Fruit fly (Drosophila melanogaster) whole organism, embryonic: Measurements from ENCODE around the gene gammaCOP.

ENCODE experiments used
- Atf3 ChIP-seq: fragments of 200-800 bp; sonication (Bioruptor generic); optimal IDR thresholded peaks from 3 replicates; lab custom pipeline; 2016; ENCODE audit warnings: missing biosample characterization, missing genetic modification characterization
- Blimp-1 ChIP-seq: fragments of 200-800 bp; sonication (Bioruptor generic); optimal IDR thresholded peaks from 3 replicates; lab custom pipeline; 2018; ENCODE audit warnings: missing biosample characterization, missing genetic modification characterization, mild to moderate bottlenecking, moderate library complexity, missing genetic modification reagents
- CG10147 ChIP-seq: fragments of 200-800 bp; sonication (Bioruptor generic); optimal IDR thresholded peaks from 2 replicates; lab custom pipeline; 2019; ENCODE audit warnings: missing biosample characterization, mild to moderate bottlenecking, missing genetic modification characterization, moderate library complexity
- CG10321 ChIP-seq: fragments of 200-800 bp; sonication (Bioruptor generic); IDR thresholded peaks from 2 replicates; pipeline ENCODE4 v1.3.6; 2022; ENCODE audit warnings: missing biosample characterization, missing genetic modification characterization
- CG11695 ChIP-seq: fragments of 200-800 bp; sonication (Bioruptor generic); IDR thresholded peaks from 3 replicates; pipeline ENCODE4 v1.3.6; 2022; ENCODE audit warnings: missing biosample characterization, missing genetic modification characterization
- CG12236 ChIP-seq: fragments of 200-800 bp; sonication (Bioruptor generic); optimal IDR thresholded peaks from 2 replicates; lab custom pipeline; 2016; ENCODE audit warnings: missing biosample characterization, missing genetic modification characterization
- CG15601 ChIP-seq: fragments of 200-800 bp; sonication (Bioruptor generic); optimal IDR thresholded peaks from 3 replicates; lab custom pipeline; 2019; ENCODE audit warnings: missing biosample characterization, mild to moderate bottlenecking, missing genetic modification characterization, moderate library complexity
- CG16863 ChIP-seq: fragments of 200-800 bp; sonication (Bioruptor generic); optimal IDR thresholded peaks from 3 replicates; lab custom pipeline; 2016; ENCODE audit warnings: missing biosample characterization, missing genetic modification characterization
- CG17568 ChIP-seq: fragments of 200-800 bp; sonication (Bioruptor generic); optimal IDR thresholded peaks from 2 replicates; lab custom pipeline; 2018; ENCODE audit warnings: missing biosample characterization, mild to moderate bottlenecking, missing genetic modification characterization, moderate library complexity
- CG18619 ChIP-seq: fragments of 200-800 bp; sonication (Bioruptor generic); optimal IDR thresholded peaks from 3 replicates; lab custom pipeline; 2017; ENCODE audit warnings: missing biosample characterization, mild to moderate bottlenecking, missing genetic modification characterization
- CG2116 ChIP-seq: fragments of 200-800 bp; sonication (Bioruptor generic); optimal IDR thresholded peaks from 3 replicates; lab custom pipeline; 2018; ENCODE audit warnings: missing biosample characterization, mild to moderate bottlenecking, missing genetic modification characterization
- CG2678 ChIP-seq: fragments of 200-800 bp; sonication (Bioruptor generic); optimal IDR thresholded peaks from 3 replicates; lab custom pipeline; 2019; ENCODE audit warnings: missing biosample characterization, mild to moderate bottlenecking, missing genetic modification characterization, moderate library complexity
- CG3281 ChIP-seq: fragments of 200-800 bp; sonication (Bioruptor generic); optimal IDR thresholded peaks from 3 replicates; lab custom pipeline; 2017; ENCODE audit warnings: missing biosample characterization, mild to moderate bottlenecking, missing genetic modification characterization
- CG3838 ChIP-seq: fragments of 200-800 bp; sonication (Bioruptor generic); optimal IDR thresholded peaks from 3 replicates; lab custom pipeline; 2016; ENCODE audit warnings: missing biosample characterization, missing genetic modification characterization
- CG8388 ChIP-seq: fragments of 200-800 bp; sonication (Bioruptor generic); optimal IDR thresholded peaks from 2 replicates; lab custom pipeline; 2019; ENCODE audit warnings: missing biosample characterization, mild to moderate bottlenecking, missing genetic modification characterization, moderate library complexity
- CHES-1-like ChIP-seq: fragments of 200-800 bp; sonication (Bioruptor generic); optimal IDR thresholded peaks from 2 replicates; lab custom pipeline; 2016; ENCODE audit warnings: missing biosample characterization, missing genetic modification characterization
- Camta ChIP-seq: fragments of 200-800 bp; sonication (Bioruptor generic); optimal IDR thresholded peaks from 2 replicates; lab custom pipeline; 2016; ENCODE audit warnings: missing biosample characterization, missing genetic modification characterization
- D19A ChIP-seq: fragments of 200-800 bp; optimal IDR thresholded peaks from 3 replicates; lab custom pipeline; 2019; ENCODE audit warnings: missing biosample characterization, mild to moderate bottlenecking, missing genetic modification characterization, moderate library complexity
- HHEX ChIP-seq: fragments of 200-800 bp; sonication (Bioruptor generic); optimal IDR thresholded peaks from 3 replicates; lab custom pipeline; 2017; ENCODE audit warnings: missing biosample characterization, mild to moderate bottlenecking, missing genetic modification characterization, missing genetic modification reagents
- Hr39 ChIP-seq: fragments of >200 bp; optimal IDR thresholded peaks from 2 replicates; lab custom pipeline; 2017
- Lim3 ChIP-seq: fragments of 200-800 bp; sonication (Bioruptor generic); IDR thresholded peaks from 2 replicates; pipeline ENCODE4 v1.3.6; 2022; ENCODE audit warnings: missing biosample characterization, missing genetic modification characterization
- Lpt ChIP-seq: fragments of >200 bp; optimal IDR thresholded peaks from 2 replicates; lab custom pipeline; 2018; ENCODE audit warnings: missing biosample characterization, missing genetic modification characterization
- NC2α ChIP-seq: fragments of 200-800 bp; sonication (Bioruptor generic); optimal IDR thresholded peaks from 2 replicates; lab custom pipeline; 2016; ENCODE audit warnings: missing biosample characterization, missing genetic modification characterization
- Rx ChIP-seq: fragments of 200-800 bp; sonication (Bioruptor generic); IDR thresholded peaks from 2 replicates; pipeline ENCODE4 v1.3.6; 2022; ENCODE audit warnings: missing biosample characterization, missing genetic modification characterization
- Xrp1 ChIP-seq: fragments of 200-800 bp; sonication (Bioruptor generic); IDR thresholded peaks from 2 replicates; pipeline ENCODE4 v1.3.6; 2022; ENCODE audit warnings: missing biosample characterization, missing genetic modification characterization
- YL-1 ChIP-seq: fragments of 200-800 bp; sonication (Bioruptor generic); optimal IDR thresholded peaks from 3 replicates; lab custom pipeline; 2017; ENCODE audit warnings: missing biosample characterization, mild to moderate bottlenecking, missing genetic modification characterization
- ac ChIP-seq: fragments of 200-800 bp; sonication (Bioruptor generic); optimal IDR thresholded peaks from 3 replicates; lab custom pipeline; 2017; ENCODE audit warnings: missing biosample characterization, mild to moderate bottlenecking, missing genetic modification characterization
- bowl ChIP-seq: fragments of 200-800 bp; sonication (Bioruptor generic); IDR thresholded peaks from 2 replicates; pipeline ENCODE4 v1.3.6; 2022; ENCODE audit warnings: missing biosample characterization, missing genetic modification characterization
- chm ChIP-seq: fragments of 200-800 bp; sonication (Bioruptor generic); IDR thresholded peaks from 2 replicates; pipeline ENCODE4 v1.3.6; 2022; ENCODE audit warnings: missing biosample characterization, missing genetic modification characterization
- dati ChIP-seq: fragments of 200-800 bp; sonication (Bioruptor generic); IDR thresholded peaks from 2 replicates; pipeline ENCODE4 v1.3.6; 2022; ENCODE audit warnings: missing biosample characterization, missing genetic modification characterization
- emc ChIP-seq: fragments of 200-800 bp; sonication (Bioruptor generic); optimal IDR thresholded peaks from 2 replicates; lab custom pipeline; 2016; ENCODE audit warnings: missing biosample characterization, missing genetic modification characterization
- gcm ChIP-seq: fragments of 200-800 bp; sonication (Bioruptor generic); optimal IDR thresholded peaks from 2 replicates; lab custom pipeline; 2019; ENCODE audit warnings: missing biosample characterization, mild to moderate bottlenecking, missing genetic modification characterization, moderate library complexity
- grn ChIP-seq: fragments of 200-800 bp; sonication (Bioruptor generic); optimal IDR thresholded peaks from 3 replicates; lab custom pipeline; 2017; ENCODE audit warnings: missing biosample characterization, missing genetic modification characterization
- gsb-n ChIP-seq: fragments of 200-800 bp; sonication (Bioruptor generic); optimal IDR thresholded peaks from 3 replicates; lab custom pipeline; 2018; ENCODE audit warnings: missing biosample characterization, mild to moderate bottlenecking, missing genetic modification characterization
- ind ChIP-seq: fragments of 200-800 bp; sonication (Bioruptor generic); optimal IDR thresholded peaks from 3 replicates; lab custom pipeline; 2016; ENCODE audit warnings: missing biosample characterization, missing genetic modification characterization
- inv ChIP-seq: fragments of 200-800 bp; sonication (Bioruptor generic); IDR thresholded peaks from 2 replicates; pipeline ENCODE4 v1.3.6; 2022; ENCODE audit warnings: missing biosample characterization, missing genetic modification characterization; ENCODE audit not compliant: partially characterized antibody
- jigr1 ChIP-seq: fragments of 200-800 bp; sonication (Bioruptor generic); IDR thresholded peaks from 3 replicates; pipeline ENCODE4 v1.3.6; 2022; ENCODE audit warnings: missing biosample characterization, missing genetic modification characterization
- lola ChIP-seq, 3 experiments: fragments of >200 bp in 2 of 3; fragments of 200-800 bp in 1 of 3; sonication (Bioruptor generic) in 1 of 3; optimal IDR thresholded peaks; 2 replicates each; lab custom pipeline; 2017 to 2019; ENCODE audit warnings: missing biosample characterization in 3 of 3, missing genetic modification characterization in 3 of 3, mild to moderate bottlenecking in 1 of 3, moderate library complexity in 1 of 3
- pan ChIP-seq, 4 experiments: fragments of >200 bp in 3 of 4; fragments of 200-800 bp in 1 of 4; sonication (Bioruptor generic) in 1 of 4; optimal IDR thresholded peaks in 3 of 4; IDR thresholded peaks in 1 of 4; 2 replicates each; pipeline versions ENCODE4 v1.3.6 to Lab custom; 2017 to 2022; ENCODE audit warnings: missing biosample characterization in 2 of 4, missing genetic modification characterization in 2 of 4, mixed read lengths in 1 of 4
- pita ChIP-seq: fragments of 200-800 bp; sonication (Bioruptor generic); optimal IDR thresholded peaks from 2 replicates; lab custom pipeline; 2017; ENCODE audit warnings: missing biosample characterization, mild to moderate bottlenecking, missing genetic modification characterization
- prd ChIP-seq, 3 experiments: fragments of >200 bp in 2 of 3; fragments of 200-800 bp in 1 of 3; sonication (Bioruptor generic) in 1 of 3; optimal IDR thresholded peaks in 2 of 3; IDR thresholded peaks in 1 of 3; 2 replicates in 2 of 3; 3 replicates in 1 of 3; pipeline versions ENCODE4 v1.3.6 to Lab custom; 2017 to 2022; ENCODE audit warnings: missing biosample characterization in 1 of 3, missing genetic modification characterization in 1 of 3
- pum ChIP-seq: fragments of 200-800 bp; sonication (Bioruptor generic); optimal IDR thresholded peaks from 2 replicates; lab custom pipeline; 2016; ENCODE audit warnings: missing biosample characterization, missing genetic modification characterization
- sens-2 ChIP-seq: fragments of 200-800 bp; sonication (Bioruptor generic); IDR thresholded peaks from 2 replicates; pipeline ENCODE4 v1.3.6; 2022; ENCODE audit warnings: missing biosample characterization, missing genetic modification characterization
- seq ChIP-seq: fragments of 200-800 bp; sonication (Bioruptor generic); IDR thresholded peaks from 2 replicates; pipeline ENCODE4 v1.3.6; 2022; ENCODE audit warnings: missing biosample characterization, missing genetic modification characterization
- sna ChIP-seq: fragments of 200-800 bp; sonication (Bioruptor generic); IDR thresholded peaks from 2 replicates; pipeline ENCODE4 v1.3.6; 2022; ENCODE audit warnings: missing biosample characterization, missing genetic modification characterization; ENCODE audit not compliant: partially characterized antibody
- sr ChIP-seq: fragments of 200-800 bp; sonication (Bioruptor generic); IDR thresholded peaks from 3 replicates; pipeline ENCODE4 v1.3.6; 2022; ENCODE audit warnings: missing biosample characterization, missing genetic modification characterization
- trh ChIP-seq: fragments of 200-800 bp; sonication (Bioruptor generic); optimal IDR thresholded peaks from 2 replicates; lab custom pipeline; 2016; ENCODE audit warnings: missing biosample characterization, missing genetic modification characterization
- unc-4 ChIP-seq: fragments of 200-800 bp; sonication (Bioruptor generic); IDR thresholded peaks from 2 replicates; pipeline ENCODE4 v1.3.6; 2022; ENCODE audit warnings: missing biosample characterization, missing genetic modification characterization; ENCODE audit not compliant: partially characterized antibody
- vnd ChIP-seq: fragments of 200-800 bp; sonication (Bioruptor generic); IDR thresholded peaks from 3 replicates; pipeline ENCODE4 v1.3.6; 2022; ENCODE audit warnings: missing biosample characterization, missing genetic modification characterization; ENCODE audit not compliant: partially characterized antibody
- wdn ChIP-seq: fragments of 200-800 bp; sonication (Bioruptor generic); IDR thresholded peaks from 2 replicates; pipeline ENCODE4 v1.3.6; 2022; ENCODE audit warnings: missing biosample characterization, missing genetic modification characterization

gammaCOP gene

DNA sequence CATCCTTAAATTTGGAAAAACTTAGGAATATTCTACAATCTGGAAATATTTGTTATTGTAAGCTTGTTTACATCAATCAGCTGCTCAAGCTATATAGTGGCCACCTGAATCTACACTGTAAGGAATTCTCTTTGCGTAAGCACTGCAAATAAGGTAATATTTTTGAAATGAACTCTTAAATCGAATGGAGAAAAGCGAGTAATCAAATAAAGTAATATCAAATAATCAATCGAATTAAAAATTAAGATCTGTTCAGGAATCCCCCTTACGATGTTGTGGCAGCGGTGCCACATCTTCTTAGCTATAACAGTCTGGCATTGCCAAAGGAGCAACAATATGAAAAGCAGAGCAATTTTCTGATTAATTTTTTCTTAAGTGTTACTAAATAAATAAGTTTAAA is 44.1 kb downstream of the gammaCOP start, which contains the start of the genes Mnat9 and CG1792 (continued):
- TF ChIP-seq chm (GFP tag; lab: Robert Waterston, UW) (peak; percentile 99), gcm (GFP tag; lab: Kevin White, UChicago) (peak; percentile 96), bowl (GFP tag; lab: Robert Waterston, UW) (peak; percentile 98), ac (peak; percentile 78), Camta (peak; percentile 98), grn (GFP tag; lab: Kevin White, UChicago) (peak; percentile 83), Lim3 (GFP tag; lab: Robert Waterston, UW) (peak; percentile 97), wdn (GFP tag; lab: Robert Waterston, UW) (peak; percentile 98), sna (GFP tag; lab: Robert Waterston, UW) (0 out of 2 replicates have a peak, but pooled peaks have one; percentile 48), Lpt (GFP tag; lab: Kevin White, UChicago) (no peak), HHEX (GFP tag; lab: Kevin White, UChicago) (peak; percentile 97), pan (optimal IDR thresholded peaks at IDR 0.05; lab: Kevin White, UChicago) (no peak), pan (GFP tag; optimal IDR thresholded peaks at IDR 0.05 in 1 of 2, IDR thresholded peaks at IDR 0.05 in 1 of 2) (peak in 1 of 2 experiments; percentile 100), CG3281 (GFP tag; lab: Kevin White, UChicago) (peak; percentile 97), CG12236 (GFP tag; lab: Kevin White, UChicago) (peak; percentile 98), CG2678 (peak; percentile 98), CG3838 (peak; percentile 97), lola (GFP tag; optimal IDR thresholded peaks at IDR 0.05; lab: Kevin White, UChicago) (peak in 1 of 3 experiments; percentile 95), CG18619 (peak; percentile 97), CG11695 (peak; percentile 98), ind (GFP tag; lab: Kevin White, UChicago) (peak; percentile 99), sr (GFP tag; lab: Robert Waterston, UW) (peak; percentile 98), CHES-1-like (GFP tag; lab: Kevin White, UChicago) (peak; percentile 99), Xrp1 (GFP tag; lab: Robert Waterston, UW) (peak; percentile 99), Rx (peak; percentile 99), pum (GFP tag; lab: Kevin White, UChicago) (peak; percentile 98), CG16863 (GFP tag; lab: Kevin White, UChicago) (peak; percentile 99), prd (optimal IDR thresholded peaks at IDR 0.05; lab: Kevin White, UChicago) (no peak), prd (GFP tag; IDR thresholded peaks at IDR 0.05; lab: Robert Waterston, UW) (peak; percentile 99), NC2α (GFP tag; lab: Kevin White, UChicago) (peak; percentile 96), CG10147 (GFP tag; lab: Kevin White, UChicago) (peak; percentile 96), YL-1 (GFP tag; lab: Kevin White, UChicago) (peak; percentile 96), D19A (tag; lab: Kevin White, UChicago) (peak; percentile 92), Atf3 (GFP tag; lab: Kevin White, UChicago) (peak; percentile 98), trh (GFP tag; lab: Kevin White, UChicago) (peak; percentile 97), Blimp-1 (peak; percentile 97), CG15601 (tag; lab: Kevin White, UChicago) (peak; percentile 95), vnd (GFP tag; lab: Robert Waterston, UW) (no peak), dati (GFP tag; lab: Robert Waterston, UW) (peak; percentile 99), gsb-n (tag; lab: Kevin White, UChicago) (peak; percentile 96), jigr1 (GFP tag; lab: Robert Waterston, UW) (peak; percentile 94), Hr39 (lab: Kevin White, UChicago) (no peak), CG17568 (GFP tag; lab: Kevin White, UChicago) (no peak), seq (GFP tag; lab: Robert Waterston, UW) (peak; percentile 98), unc-4 (GFP tag; lab: Robert Waterston, UW) (0 out of 2 replicates have a peak, but pooled peaks have one; percentile 30), CG2116 (GFP tag; lab: Kevin White, UChicago) (peak; percentile 90), emc (GFP tag; lab: Kevin White, UChicago) (peak; percentile 98), CG10321 (peak; percentile 89), CG8388 (peak; percentile 96), pita (GFP tag; lab: Kevin White, UChicago) (no peak), sens-2 (GFP tag; lab: Robert Waterston, UW) (peak; percentile 99), inv (GFP tag; lab: Robert Waterston, UW) (no peak)
